Worm (Caenorhabditis elegans): ENCODE data around the gene C14B9.8.

The C14B9.8 gene

ce11 chrIII:8185130-8185529 is 40.7 kb upstream of the C14B9.8 start:
- TF ChIP-seq ceh-28 (tag; optimal IDR thresholded peaks at IDR 0.05) (no peak), lsy-12 (tag; optimal IDR thresholded peaks at IDR 0.05) (no peak), unc-39 (tag; optimal IDR thresholded peaks at IDR 0.05) (no peak), egl-5 (tag; optimal IDR thresholded peaks at IDR 0.05) (no peak), R02D3.7 (tag; optimal IDR thresholded peaks at IDR 0.05) (no peak), elt-3 (tag; optimal IDR thresholded peaks at IDR 0.05) (no peak), sea-2 (GFP tag; optimal IDR thresholded peaks at IDR 0.05) (no peak), ZK546.5 (tag; optimal IDR thresholded peaks at IDR 0.05) (no peak), nhr-12 (tag; optimal IDR thresholded peaks at IDR 0.05) (no peak), ztf-11 (tag; optimal IDR thresholded peaks at IDR 0.05) (no peak), aly-2 (tag; optimal IDR thresholded peaks at IDR 0.05) (no peak), nhr-43 (tag; optimal IDR thresholded peaks at IDR 0.05; ENCODE audit: poor library complexity, severe bottlenecking) (no peak), jun-1 (tag; optimal IDR thresholded peaks at IDR 0.05) (no peak), nhr-28 (tag; optimal IDR thresholded peaks at IDR 0.05) (no peak), daf-12 (tag; optimal IDR thresholded peaks at IDR 0.05) (no peak), ceh-16 (tag; optimal IDR thresholded peaks at IDR 0.05) (no peak), nhr-77 (tag; optimal IDR thresholded peaks at IDR 0.05) (no peak)

- TF ChIP-seq daf-12 (tag; optimal IDR thresholded peaks at IDR 0.05) (no peak), R02D3.7 (tag; optimal IDR thresholded peaks at IDR 0.05) (no peak), pqm-1 (tag; optimal IDR thresholded peaks at IDR 0.05) (no peak), egl-27 (tag; optimal IDR thresholded peaks at IDR 0.05) (no peak), skn-1 (tag; optimal IDR thresholded peaks at IDR 0.05) (no peak), nfya-1 (tag; optimal IDR thresholded peaks at IDR 0.05; ENCODE audit: insufficient read depth) (no peak), egl-5 (tag; optimal IDR thresholded peaks at IDR 0.05) (no peak), jun-1 (tag; optimal IDR thresholded peaks at IDR 0.05) (no peak), zag-1 (tag; optimal IDR thresholded peaks at IDR 0.05) (no peak), ceh-28 (tag; optimal IDR thresholded peaks at IDR 0.05) (no peak), nhr-43 (tag; optimal IDR thresholded peaks at IDR 0.05; ENCODE audit: poor library complexity, severe bottlenecking) (no peak), fkh-10 (GFP tag; optimal IDR thresholded peaks at IDR 0.05) (no peak), ZK546.5 (tag; optimal IDR thresholded peaks at IDR 0.05) (no peak), ztf-4 (tag; optimal IDR thresholded peaks at IDR 0.05) (no peak), fos-1 (tag; optimal IDR thresholded peaks at IDR 0.05) (no peak), fkh-2 (tag; optimal IDR thresholded peaks at IDR 0.05) (no peak)
These were observed 38.1 kb upstream of the C14B9.8 start for ce11 chrIII:8182573-8182972.

- TF ChIP-seq elt-3 (tag; optimal IDR thresholded peaks at IDR 0.05), result no peak
- TF ChIP-seq nhr-76 (tag; optimal IDR thresholded peaks at IDR 0.05), result no peak
- no peak for TF ChIP-seq mdl-1 (tag; optimal IDR thresholded peaks at IDR 0.05)
- TF ChIP-seq jun-1 (tag; optimal IDR thresholded peaks at IDR 0.05), result no peak
- TF ChIP-seq fkh-10 (GFP tag; optimal IDR thresholded peaks at IDR 0.05), result no peak
- no peak for TF ChIP-seq nhr-67 (tag; optimal IDR thresholded peaks at IDR 0.05)
- no peak for TF ChIP-seq ZK546.5 (tag; optimal IDR thresholded peaks at IDR 0.05)
- TF ChIP-seq lin-15B (tag; optimal IDR thresholded peaks at IDR 0.05), result no peak
- no peak for TF ChIP-seq pha-4 (tag; optimal IDR thresholded peaks at IDR 0.05)
- no peak for TF ChIP-seq unc-62 (GFP tag; optimal IDR thresholded peaks at IDR 0.05)
- TF ChIP-seq sea-2 (GFP tag; optimal IDR thresholded peaks at IDR 0.05), result no peak
- TF ChIP-seq ceh-82 (tag; optimal IDR thresholded peaks at IDR 0.05), result no peak
These were observed 37.2 kb upstream of the C14B9.8 start, which contains the start of gene spc-2 for ce11 chrIII:8181581-8181980. Gene spc-2, plus strand, starts transcription at chrIII:8181881.

- TF ChIP-seq unc-62 (GFP tag; optimal IDR thresholded peaks at IDR 0.05) (no peak), nfya-1 (tag; optimal IDR thresholded peaks at IDR 0.05; ENCODE audit: insufficient read depth) (no peak), ztf-11 (tag; optimal IDR thresholded peaks at IDR 0.05) (no peak), ztf-4 (tag; optimal IDR thresholded peaks at IDR 0.05) (no peak), ceh-28 (tag; optimal IDR thresholded peaks at IDR 0.05) (no peak), elt-3 (tag; optimal IDR thresholded peaks at IDR 0.05) (no peak), nhr-77 (tag; optimal IDR thresholded peaks at IDR 0.05) (no peak), nhr-25 (tag; optimal IDR thresholded peaks at IDR 0.05) (no peak), fkh-2 (tag; optimal IDR thresholded peaks at IDR 0.05) (no peak)
These were observed 34.5 kb upstream of the C14B9.8 start, which contains the start of gene C50C3.5 for ce11 chrIII:8178924-8179323. Gene C50C3.5, plus strand, starts transcription at chrIII:8179224.

- TF ChIP-seq nhr-237 (tag; optimal IDR thresholded peaks at IDR 0.05) (no peak), fkh-10 (GFP tag; optimal IDR thresholded peaks at IDR 0.05) (no peak), unc-62 (GFP tag; optimal IDR thresholded peaks at IDR 0.05) (no peak)
These were observed 31.8 kb upstream of the C14B9.8 start, which contains the start of gene C50C3.12 for ce11 chrIII:8176265-8176664. Gene C50C3.12, plus strand, starts transcription at chrIII:8176565.

Data from whole organism, L3 larva.